Worm (Caenorhabditis elegans) whole organism, L4 larva: ENCODE data around the gene ell-1.

Experiments
- D1046.2 ChIP-seq: fragments of 200-800 bp; sonication (Bioruptor generic); IDR thresholded peaks from 2 replicates; pipeline ENCODE4 v1.3.6; 2022; ENCODE audit warnings: missing genetic modification characterization, missing compliant biosample characterization
- F37D6.2 ChIP-seq: sonication (generic microtip); optimal IDR thresholded peaks from 2 replicates; lab custom pipeline; 2016; ENCODE audit warnings: mild to moderate bottlenecking, missing genetic modification characterization, missing compliant biosample characterization
- F49E8.2 ChIP-seq: sonication (generic microtip); optimal IDR thresholded peaks from 2 replicates; lab custom pipeline; 2016; ENCODE audit warnings: missing compliant biosample characterization, mild to moderate bottlenecking, missing genetic modification characterization, borderline replicate concordance
- T26A8.4 ChIP-seq: fragments of 200-800 bp; sonication (Bioruptor generic); IDR thresholded peaks from 2 replicates; pipeline ENCODE4 v1.3.6; 2022; ENCODE audit warnings: missing genetic modification characterization, missing compliant biosample characterization
- Y105C5A.15 ChIP-seq: fragments of 200-800 bp; sonication (Bioruptor generic); IDR thresholded peaks from 2 replicates; pipeline ENCODE4 v1.3.6; 2022; ENCODE audit warnings: missing genetic modification characterization, missing compliant biosample characterization
- Y5F2A.4 ChIP-seq: fragments of 200-800 bp; sonication (Bioruptor generic); optimal IDR thresholded peaks from 2 replicates; lab custom pipeline; 2018; ENCODE audit warnings: mild to moderate bottlenecking, missing genetic modification characterization, missing compliant biosample characterization
- ZK546.5 ChIP-seq, 2 experiments: sonication (generic microtip); optimal IDR thresholded peaks; 2 replicates each; lab custom pipeline; 2017; ENCODE audit warnings: missing biosample characterization in 2 of 2, missing genetic modification characterization in 2 of 2
- aha-1 ChIP-seq: fragments of 150-350 bp; peaks from one replicate; lab custom pipeline; 2014; ENCODE audit warnings: missing biosample characterization, missing genetic modification characterization
- aly-2 ChIP-seq: sonication (generic microtip); optimal IDR thresholded peaks from 2 replicates; lab custom pipeline; 2018; ENCODE audit warnings: missing biosample characterization, missing genetic modification characterization
- attf-4 ChIP-seq: sonication (generic microtip); optimal IDR thresholded peaks from 3 replicates; lab custom pipeline; 2017; ENCODE audit warnings: missing biosample characterization, missing genetic modification characterization
- ceh-20 ChIP-seq: fragments of 200-800 bp; sonication (Bioruptor generic); IDR thresholded peaks from 2 replicates; pipeline ENCODE4 v1.3.6; 2022; ENCODE audit warnings: missing genetic modification reagents, missing genetic modification characterization, missing compliant biosample characterization
- ctbp-1 ChIP-seq: fragments of 200-800 bp; sonication (Bioruptor generic); IDR thresholded peaks from 2 replicates; pipeline ENCODE4 v1.3.6; 2022; ENCODE audit warnings: missing genetic modification reagents, missing genetic modification characterization, missing compliant biosample characterization
- dmd-6 ChIP-seq: fragments of 200-800 bp; sonication (Bioruptor generic); IDR thresholded peaks from 2 replicates; pipeline ENCODE4 v1.3.6; 2022; ENCODE audit warnings: missing genetic modification reagents, missing genetic modification characterization, missing compliant biosample characterization
- dmd-8 ChIP-seq: fragments of 200-800 bp; sonication (Bioruptor generic); IDR thresholded peaks from 2 replicates; pipeline ENCODE4 v1.3.6; 2022; ENCODE audit warnings: missing genetic modification characterization, missing compliant biosample characterization
- dve-1 ChIP-seq: sonication (generic microtip); optimal IDR thresholded peaks from 2 replicates; lab custom pipeline; 2017; ENCODE audit warnings: antibody characterized with exemption, mild to moderate bottlenecking, missing genetic modification characterization, missing compliant biosample characterization; ENCODE audit not compliant: insufficient read depth
- egl-43 ChIP-seq: fragments of 200-800 bp; sonication (Bioruptor generic); IDR thresholded peaks from 2 replicates; pipeline ENCODE4 v1.3.6; 2022; ENCODE audit warnings: missing genetic modification reagents, missing genetic modification characterization, missing compliant biosample characterization
- fkh-10 ChIP-seq: fragments of 150-350 bp; optimal IDR thresholded peaks from 2 replicates; lab custom pipeline; 2014; ENCODE audit warnings: missing biosample characterization, missing genetic modification reagents, missing genetic modification characterization
- gei-8 ChIP-seq: fragments of 200-800 bp; sonication (Bioruptor generic); optimal IDR thresholded peaks from 2 replicates; lab custom pipeline; 2018; ENCODE audit warnings: mild to moderate bottlenecking, missing genetic modification characterization, missing compliant biosample characterization
- hlh-11 ChIP-seq: fragments of 200-800 bp; sonication (Bioruptor generic); optimal IDR thresholded peaks from 2 replicates; lab custom pipeline; 2018; ENCODE audit warnings: mild to moderate bottlenecking, missing genetic modification characterization, missing compliant biosample characterization
- hlh-30 ChIP-seq: sonication (generic microtip); optimal IDR thresholded peaks from 2 replicates; lab custom pipeline; 2017; ENCODE audit warnings: antibody characterized with exemption, mild to moderate bottlenecking, missing genetic modification characterization, missing compliant biosample characterization; ENCODE audit not compliant: insufficient read depth
- lim-7 ChIP-seq: fragments of 200-800 bp; sonication (Bioruptor generic); IDR thresholded peaks from 2 replicates; pipeline ENCODE4 v1.3.6; 2022; ENCODE audit warnings: missing genetic modification characterization, missing compliant biosample characterization
- lin-13 ChIP-seq: fragments of 150-350 bp; optimal IDR thresholded peaks from 2 replicates; lab custom pipeline; 2014; ENCODE audit warnings: missing biosample characterization, missing genetic modification reagents, missing genetic modification characterization
- lin-15B ChIP-seq: fragments of 150-350 bp; sonication (generic microtip); optimal IDR thresholded peaks from 3 replicates; lab custom pipeline; 2014; ENCODE audit warnings: missing biosample characterization, missing genetic modification characterization
- lin-29 ChIP-seq: fragments of 200-800 bp; sonication (Bioruptor generic); IDR thresholded peaks from 2 replicates; pipeline ENCODE4 v1.3.6; 2022; ENCODE audit warnings: missing genetic modification reagents, missing genetic modification characterization, missing compliant biosample characterization
- mdl-1 ChIP-seq, 2 experiments: fragments of 150-350 bp in 1 of 2; sonication (generic microtip) in 1 of 2; optimal IDR thresholded peaks; 2 replicates each; lab custom pipeline; 2014 to 2017; ENCODE audit warnings: missing biosample characterization in 2 of 2, missing genetic modification characterization in 2 of 2
- mes-2 ChIP-seq: sonication (generic microtip); optimal IDR thresholded peaks from 2 replicates; lab custom pipeline; 2016; ENCODE audit warnings: missing genotype, mild to moderate bottlenecking, missing genetic modification characterization, missing compliant biosample characterization; ENCODE audit not compliant: poor library complexity, severe bottlenecking
- nhr-11 ChIP-seq: fragments of 150-350 bp; optimal IDR thresholded peaks from 2 replicates; lab custom pipeline; 2014; ENCODE audit warnings: missing biosample characterization, missing genetic modification characterization
- nhr-25 ChIP-seq: sonication (generic microtip); optimal IDR thresholded peaks from 2 replicates; lab custom pipeline; 2017; ENCODE audit warnings: missing genetic modification characterization, mild to moderate bottlenecking, missing compliant biosample characterization, antibody characterized with exemption, moderate library complexity, borderline replicate concordance; ENCODE audit not compliant: insufficient read depth
- nhr-48 ChIP-seq: sonication (generic microtip); optimal IDR thresholded peaks from 2 replicates; lab custom pipeline; 2016; ENCODE audit warnings: mild to moderate bottlenecking, missing genetic modification characterization, missing compliant biosample characterization
- nhr-77 ChIP-seq: fragments of 150-350 bp; optimal IDR thresholded peaks from 2 replicates; lab custom pipeline; 2014; ENCODE audit warnings: missing biosample characterization, missing genetic modification characterization
- rbr-2 ChIP-seq: sonication (generic microtip); optimal IDR thresholded peaks from 2 replicates; lab custom pipeline; 2016; ENCODE audit warnings: missing genotype, missing genetic modification characterization, missing compliant biosample characterization
- sdz-12 ChIP-seq: fragments of 200-800 bp; sonication (Bioruptor generic); optimal IDR thresholded peaks from 2 replicates; lab custom pipeline; 2018; ENCODE audit warnings: mild to moderate bottlenecking, missing genetic modification characterization, missing compliant biosample characterization
- set-16 ChIP-seq: fragments of 200-800 bp; sonication (Bioruptor generic); IDR thresholded peaks from 2 replicates; pipeline ENCODE4 v1.3.6; 2022; ENCODE audit warnings: missing genetic modification reagents, missing genetic modification characterization, missing compliant biosample characterization
- spr-1 ChIP-seq: sonication (generic microtip); optimal IDR thresholded peaks from 2 replicates; lab custom pipeline; 2016; ENCODE audit warnings: mild to moderate bottlenecking, missing genetic modification characterization, missing compliant biosample characterization
- unc-62 ChIP-seq, 3 experiments: fragments of 150-350 bp in 1 of 3; sonication (generic microtip); optimal IDR thresholded peaks in 2 of 3; peaks in 1 of 3; 1 replicate in 1 of 3; 2 replicates in 2 of 3; lab custom pipeline; 2014 to 2017; ENCODE audit warnings: missing biosample characterization in 3 of 3, missing genetic modification characterization in 3 of 3, missing genetic modification reagents in 3 of 3, missing genotype in 1 of 3
- vab-7 ChIP-seq: fragments of 200-800 bp; sonication (Bioruptor generic); IDR thresholded peaks from 2 replicates; pipeline ENCODE4 v1.3.6; 2022; ENCODE audit warnings: missing genetic modification reagents, missing genetic modification characterization, missing compliant biosample characterization

Gene ell-1

DNA sequence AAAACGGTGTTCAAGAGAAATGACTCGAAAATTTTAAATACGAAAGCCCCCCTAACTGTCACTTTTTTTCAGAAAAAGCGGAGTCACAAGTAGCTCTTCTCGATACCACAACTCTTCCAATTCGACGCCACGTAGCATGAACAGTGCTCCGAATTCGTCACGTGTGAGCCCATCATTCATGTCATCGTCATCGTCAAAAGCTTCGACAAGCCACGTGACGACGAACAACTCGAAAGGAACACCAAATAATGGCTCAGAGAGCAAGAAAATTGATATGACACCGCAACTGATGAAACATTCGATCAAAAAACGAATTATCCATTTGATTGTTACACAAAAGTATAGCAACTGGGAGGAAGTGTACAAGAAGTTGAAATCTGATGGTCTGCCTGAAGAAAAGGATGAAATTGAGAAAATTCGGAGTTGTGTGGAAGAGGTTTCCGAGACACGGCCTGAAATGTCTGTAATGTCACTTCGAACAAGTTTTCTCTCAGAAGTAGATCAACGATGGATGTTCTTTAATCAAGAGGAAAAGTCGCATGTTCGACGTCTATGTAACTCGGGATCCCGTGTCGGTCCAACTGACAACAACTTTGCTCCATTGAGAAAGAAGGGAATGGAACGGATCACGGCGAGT lies 17.2 kb downstream of the ell-1 start (continued):
- TF ChIP-seq mes-2 (no peak), nhr-11 (tag; lab: Kevin White, UChicago) (no peak)

DNA sequence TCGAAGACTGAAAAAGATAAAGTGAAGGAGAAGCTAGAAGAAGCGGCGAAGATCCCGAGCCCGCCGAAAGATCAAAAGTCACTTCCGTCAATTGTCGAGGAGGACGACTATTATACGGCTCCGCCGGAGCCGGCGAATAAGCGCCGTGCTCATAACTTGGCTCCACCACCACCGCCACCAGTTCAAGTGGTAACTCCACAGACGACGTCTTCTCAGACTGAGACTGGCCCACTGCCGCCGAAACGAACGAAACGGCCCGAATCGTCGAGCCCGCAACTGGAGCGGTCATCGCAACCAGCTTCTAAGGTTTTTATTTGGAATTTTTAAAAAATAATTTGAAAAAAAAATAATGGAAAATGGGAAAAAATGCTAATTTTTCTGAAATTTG lies 17.7 kb downstream of the ell-1 start:
- no peak for TF ChIP-seq ZK546.5 (tag; optimal IDR thresholded peaks at IDR 0.05; lab: Kevin White, UChicago)
- TF ChIP-seq set-16 (GFP tag; lab: Robert Waterston, UW): peak; percentile 67
- TF ChIP-seq lin-13 (GFP tag; lab: Kevin White, UChicago): no peak
- TF ChIP-seq F37D6.2 (tag; lab: Kevin White, UChicago): no peak
- TF ChIP-seq hlh-30: no peak

DNA sequence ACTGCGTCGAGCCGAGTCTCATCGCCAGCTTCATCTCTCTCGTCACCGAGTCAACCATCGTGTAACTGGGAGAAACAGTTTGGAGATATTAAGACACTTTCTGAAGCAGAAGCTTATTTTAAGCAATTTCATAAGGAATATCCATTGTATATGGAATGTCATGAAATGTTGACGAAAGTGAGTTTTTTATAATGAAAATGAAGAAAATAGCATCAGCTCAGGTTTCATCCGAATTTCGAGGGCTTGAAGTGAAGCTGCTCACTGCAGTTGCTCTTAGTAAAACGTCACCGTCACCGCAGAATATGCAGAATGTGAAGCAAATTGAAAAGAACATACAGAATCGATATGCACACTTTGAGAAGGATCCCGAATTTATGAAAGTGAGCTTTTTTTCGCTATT lies 18.9 kb downstream of the ell-1 start:
- peak; percentile 86 for TF ChIP-seq aha-1 (tag; lab: Kevin White, UChicago)
- peak; percentile 18 for TF ChIP-seq gei-8
- peak in 1 of 2 experiments; percentile 84 for TF ChIP-seq unc-62 (GFP tag; optimal IDR thresholded peaks at IDR 0.05 in 1 of 2; lab: Kevin White, UChicago)
- no peak for TF ChIP-seq unc-62 (tag; optimal IDR thresholded peaks at IDR 0.05; lab: Kevin White, UChicago)
- TF ChIP-seq nhr-77: no peak
- peak; percentile 10 for TF ChIP-seq sdz-12 (GFP tag; lab: Kevin White, UChicago)

DNA sequence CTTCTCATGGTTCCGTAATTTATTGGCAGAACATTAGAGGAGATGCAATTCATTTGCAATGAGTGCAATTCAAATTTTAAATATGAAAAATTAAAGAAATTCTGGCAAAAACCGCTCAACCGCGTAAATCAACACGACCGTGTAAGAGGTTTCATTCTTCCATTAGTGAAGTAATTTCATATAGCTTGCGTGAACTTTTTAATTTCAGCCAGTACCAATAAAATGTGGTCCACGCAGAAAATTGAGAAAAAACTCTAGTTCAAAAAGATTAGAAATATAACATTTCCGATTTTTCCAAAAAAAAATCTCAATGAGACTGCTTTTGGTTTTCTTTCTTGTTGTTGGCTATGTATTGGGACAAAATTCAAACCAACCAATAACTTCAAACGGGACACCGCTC lies 27.8 kb downstream of the ell-1 start, which contains the start of gene clec-175:
Gene clec-175, plus strand, starts transcription at position 301 of the 400 bp plus-strand sequence.
- TF ChIP-seq Y5F2A.4 (GFP tag; lab: Kevin White, UChicago): no peak
- no peak for TF ChIP-seq lin-29 (GFP tag; lab: Robert Waterston, UW)
- TF ChIP-seq ceh-20 (GFP tag; lab: Robert Waterston, UW): no peak
- TF ChIP-seq lin-15B: no peak
- no peak for TF ChIP-seq aly-2 (tag; lab: Kevin White, UChicago)
- TF ChIP-seq F49E8.2 (tag; lab: Kevin White, UChicago): no peak
- TF ChIP-seq hlh-11 (tag; lab: Kevin White, UChicago): no peak
- TF ChIP-seq Y105C5A.15 (GFP tag; lab: Robert Waterston, UW): no peak
- no peak for TF ChIP-seq aha-1 (tag; lab: Kevin White, UChicago)
- no peak for TF ChIP-seq dmd-6 (GFP tag; lab: Robert Waterston, UW)
- no peak for TF ChIP-seq nhr-25 (tag; lab: Kevin White, UChicago)
- no peak for TF ChIP-seq vab-7 (GFP tag; lab: Robert Waterston, UW)
- TF ChIP-seq D1046.2 (GFP tag; lab: Robert Waterston, UW): no peak

DNA sequence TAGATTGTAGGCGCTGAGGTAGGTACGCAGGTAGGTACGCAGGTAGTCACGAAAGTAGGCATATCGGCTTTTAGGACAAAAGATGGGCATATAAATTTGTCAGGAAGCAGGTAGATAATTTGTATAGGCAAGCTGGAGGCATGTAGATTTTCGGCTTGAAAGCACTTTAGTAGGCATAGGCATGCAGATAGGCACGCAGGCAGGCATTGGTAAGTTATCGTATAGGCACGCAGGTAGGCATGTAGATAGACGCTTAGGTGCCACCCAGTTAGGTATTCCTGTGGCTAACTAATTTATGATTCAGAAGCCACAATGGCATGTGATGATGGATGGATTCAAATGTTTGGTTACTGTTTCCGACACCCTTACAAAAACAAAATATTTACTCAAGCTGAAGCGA lies 28.8 kb downstream of the ell-1 start:
- TF ChIP-seq unc-62 (GFP tag; optimal IDR thresholded peaks at IDR 0.05 in 1 of 2; lab: Kevin White, UChicago) (peak in 1 of 2 experiments; percentile 95), unc-62 (tag; optimal IDR thresholded peaks at IDR 0.05; lab: Kevin White, UChicago) (no peak), T26A8.4 (GFP tag; lab: Robert Waterston, UW) (no peak)

DNA sequence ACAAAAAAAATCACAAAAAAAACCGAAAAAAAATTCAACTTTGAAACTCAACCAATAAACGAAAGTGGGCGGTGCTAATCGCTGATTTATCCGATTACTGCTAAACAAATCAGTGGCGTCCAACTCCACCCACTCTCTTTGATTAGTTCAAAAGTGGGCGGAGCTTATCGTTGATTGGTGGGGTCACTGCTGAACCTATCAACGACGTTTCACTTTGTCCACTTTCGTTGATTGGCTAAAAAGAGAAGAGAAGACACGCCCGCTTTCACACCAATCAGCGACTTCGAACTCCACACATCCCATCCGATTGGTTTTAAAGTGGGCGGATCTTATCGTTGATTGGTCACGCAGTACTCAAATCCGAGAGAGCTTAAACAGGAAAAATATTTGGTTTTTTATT lies 29.7 kb downstream of the ell-1 start:
- TF ChIP-seq unc-62 (GFP tag; optimal IDR thresholded peaks at IDR 0.05 in 1 of 2; lab: Kevin White, UChicago) (peak in 1 of 2 experiments; percentile 55), unc-62 (tag; optimal IDR thresholded peaks at IDR 0.05; lab: Kevin White, UChicago) (no peak), lim-7 (no peak), attf-4 (no peak)

DNA sequence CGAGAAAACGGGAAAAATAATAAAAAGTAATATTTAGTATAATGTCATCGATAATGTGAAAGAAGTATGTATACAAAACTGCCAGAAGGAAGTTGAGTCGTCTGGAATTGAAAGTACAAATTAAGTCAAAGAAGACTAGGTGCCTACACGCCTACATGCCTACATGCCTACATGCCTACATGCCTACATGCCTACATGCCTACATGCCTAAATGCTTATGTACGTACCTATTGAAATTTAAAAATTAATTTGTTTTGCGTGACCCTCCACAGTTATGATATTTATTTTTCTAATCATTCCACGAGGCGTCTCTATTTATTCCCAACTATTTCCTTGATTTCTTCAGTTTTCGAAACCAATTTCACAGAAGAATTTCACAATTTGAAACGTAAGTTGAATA lies 35.7 kb downstream of the ell-1 start, which contains the start of the genes str-185 and R08C7.5:
Gene str-185, minus strand, starts transcription at position 101 of the 400 bp plus-strand sequence.
Gene R08C7.5, plus strand, starts transcription at position 329 of the 400 bp plus-strand sequence.
- TF ChIP-seq nhr-48 (tag; lab: Kevin White, UChicago): no peak
- TF ChIP-seq unc-62 (GFP tag; optimal IDR thresholded peaks at IDR 0.05 in 1 of 2; lab: Kevin White, UChicago): no peak
- TF ChIP-seq unc-62 (tag; optimal IDR thresholded peaks at IDR 0.05; lab: Kevin White, UChicago): no peak
- TF ChIP-seq set-16 (GFP tag; lab: Robert Waterston, UW): no peak
- TF ChIP-seq mes-2: no peak
- TF ChIP-seq fkh-10 (GFP tag; lab: Kevin White, UChicago): no peak
- TF ChIP-seq egl-43 (GFP tag; lab: Robert Waterston, UW): no peak
- TF ChIP-seq dve-1 (tag; lab: Kevin White, UChicago): no peak
- no peak for TF ChIP-seq nhr-11 (tag; lab: Kevin White, UChicago)
- no peak for TF ChIP-seq rbr-2
- TF ChIP-seq ctbp-1: no peak
- no peak for TF ChIP-seq spr-1
- TF ChIP-seq Y105C5A.15 (GFP tag; lab: Robert Waterston, UW): no peak
- TF ChIP-seq lin-13 (GFP tag; lab: Kevin White, UChicago): no peak
- TF ChIP-seq mdl-1 (tag; optimal IDR thresholded peaks at IDR 0.05; lab: Kevin White, UChicago): no peak
- TF ChIP-seq dmd-8 (GFP tag; lab: Robert Waterston, UW): no peak
- no peak for TF ChIP-seq nhr-25 (tag; lab: Kevin White, UChicago)
- TF ChIP-seq, all 104 proteins: peak for 0
